Fruit fly (Drosophila melanogaster) whole organism, adult: ENCODE data around the gene Fer1.

Experiments used
- CG11617 ChIP-seq: fragments of 200-800 bp; sonication (Bioruptor generic); optimal IDR thresholded peaks from 2 replicates; lab custom pipeline; 2017; ENCODE audit warnings: mild to moderate bottlenecking, missing biosample characterization, missing genetic modification reagents, missing genetic modification characterization
- CG12768 ChIP-seq: fragments of 200-800 bp; sonication (Bioruptor generic); optimal IDR thresholded peaks from 2 replicates; lab custom pipeline; 2017; ENCODE audit warnings: missing biosample characterization, missing genetic modification characterization, mild to moderate bottlenecking, moderate library complexity, missing genetic modification reagents
- CG14711 ChIP-seq: fragments of 200-800 bp; sonication (Bioruptor generic); optimal IDR thresholded peaks from 2 replicates; lab custom pipeline; 2018; ENCODE audit warnings: missing biosample characterization, mild to moderate bottlenecking, missing genetic modification characterization, moderate library complexity
- CG1620 ChIP-seq: fragments of 200-800 bp; sonication (Bioruptor generic); optimal IDR thresholded peaks from 2 replicates; lab custom pipeline; 2016; ENCODE audit warnings: missing biosample characterization, missing genetic modification characterization
- CG33017 ChIP-seq: fragments of 200-800 bp; sonication (Bioruptor generic); optimal IDR thresholded peaks from 2 replicates; lab custom pipeline; 2018; ENCODE audit warnings: missing biosample characterization, mild to moderate bottlenecking, missing genetic modification characterization, moderate library complexity
- CG5204 ChIP-seq: fragments of 200-800 bp; sonication (Bioruptor generic); optimal IDR thresholded peaks from 2 replicates; lab custom pipeline; 2016; ENCODE audit warnings: missing biosample characterization, missing genetic modification characterization
- CG7045 ChIP-seq: fragments of 200-800 bp; sonication (Bioruptor generic); optimal IDR thresholded peaks from 2 replicates; lab custom pipeline; 2017; ENCODE audit warnings: missing biosample characterization, mild to moderate bottlenecking, missing genetic modification characterization
- CG7101 ChIP-seq: fragments of 200-800 bp; sonication (Bioruptor generic); optimal IDR thresholded peaks from 2 replicates; lab custom pipeline; 2018; ENCODE audit warnings: missing biosample characterization, mild to moderate bottlenecking, missing genetic modification characterization, moderate library complexity
- Clk ChIP-seq: fragments of 200-800 bp; sonication (Bioruptor generic); optimal IDR thresholded peaks from 2 replicates; lab custom pipeline; 2017; ENCODE audit warnings: missing biosample characterization, missing genetic modification characterization
- Crg-1 ChIP-seq: fragments of 200-800 bp; sonication (Bioruptor generic); optimal IDR thresholded peaks from 2 replicates; lab custom pipeline; 2016; ENCODE audit warnings: missing biosample characterization, missing genetic modification characterization
- Hr96 ChIP-seq: fragments of 200-800 bp; sonication (Bioruptor generic); optimal IDR thresholded peaks from 2 replicates; lab custom pipeline; 2016; ENCODE audit warnings: missing biosample characterization, missing genetic modification characterization
- Mnt ChIP-seq: fragments of 200-800 bp; sonication (Bioruptor generic); optimal IDR thresholded peaks from 2 replicates; lab custom pipeline; 2016; ENCODE audit warnings: missing biosample characterization, mild to moderate bottlenecking, missing genetic modification characterization
- bab1 ChIP-seq: fragments of 200-800 bp; sonication (Bioruptor generic); optimal IDR thresholded peaks from 3 replicates; lab custom pipeline; 2019; ENCODE audit warnings: missing biosample characterization, mild to moderate bottlenecking, missing genetic modification characterization, moderate library complexity
- cic ChIP-seq: fragments of 200-800 bp; sonication (Bioruptor generic); optimal IDR thresholded peaks from 2 replicates; lab custom pipeline; 2017; ENCODE audit warnings: missing biosample characterization, mild to moderate bottlenecking, missing genetic modification characterization, moderate library complexity
- cnc ChIP-seq, 2 experiments: fragments of >200 bp; optimal IDR thresholded peaks; 2 replicates each; lab custom pipeline; 2017
- kay ChIP-seq: fragments of 200-800 bp; sonication (Bioruptor generic); peaks from one replicate; lab custom pipeline; 2016; ENCODE audit warnings: missing biosample characterization, missing genetic modification characterization, borderline replicate concordance
- ovo ChIP-seq: fragments of 200-800 bp; sonication (Bioruptor generic); optimal IDR thresholded peaks from 2 replicates; lab custom pipeline; 2016; ENCODE audit warnings: missing biosample characterization, missing genetic modification characterization
- pad ChIP-seq: fragments of 200-800 bp; sonication (Bioruptor generic); optimal IDR thresholded peaks from 3 replicates; lab custom pipeline; 2017; ENCODE audit warnings: missing biosample characterization, missing genetic modification characterization, mild to moderate bottlenecking, moderate library complexity, missing genetic modification reagents
- tj ChIP-seq: fragments of 200-800 bp; sonication (Bioruptor generic); optimal IDR thresholded peaks from 3 replicates; lab custom pipeline; 2017; ENCODE audit warnings: missing biosample characterization, mild to moderate bottlenecking, missing genetic modification characterization, moderate library complexity
- toe ChIP-seq: fragments of 200-800 bp; sonication (Bioruptor generic); optimal IDR thresholded peaks from 2 replicates; lab custom pipeline; 2016; ENCODE audit warnings: missing biosample characterization, missing genetic modification characterization

Fer1 gene

DNA sequence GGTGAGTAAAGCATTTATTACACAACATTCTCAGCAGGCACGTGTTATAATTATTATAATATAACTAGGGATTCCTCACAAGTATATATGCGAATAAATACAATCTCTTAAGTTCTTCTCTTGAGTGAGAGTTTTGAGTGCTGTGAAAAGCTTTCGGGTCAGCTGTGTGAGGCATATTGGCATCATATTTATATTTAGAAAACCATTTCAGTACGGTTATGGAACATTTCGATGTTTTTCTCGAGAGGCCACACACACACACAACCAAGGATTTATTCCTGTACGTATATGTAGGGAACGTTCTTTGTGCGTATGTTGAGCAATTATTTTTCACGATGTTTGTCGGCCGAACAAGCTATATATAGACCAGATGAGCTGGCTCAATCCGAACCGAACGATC is 23.0 kb upstream of the Fer1 start:
- no peak for TF ChIP-seq bab1 (GFP tag; lab: Kevin White, UChicago)
- no peak for TF ChIP-seq Clk (GFP tag; lab: Kevin White, UChicago)
- TF ChIP-seq kay (GFP tag; lab: Kevin White, UChicago): no peak
- no peak for TF ChIP-seq CG7045 (GFP tag; lab: Kevin White, UChicago)
- no peak for TF ChIP-seq CG7101 (tag; lab: Kevin White, UChicago)
- TF ChIP-seq Hr96: no peak
- no peak for TF ChIP-seq Crg-1
- TF ChIP-seq CG14711: no peak
- no peak for TF ChIP-seq CG1620
- no peak for TF ChIP-seq tj
- no peak for TF ChIP-seq pad (GFP tag; lab: Kevin White, UChicago)
- no peak for TF ChIP-seq Mnt (GFP tag; lab: Kevin White, UChicago)
- no peak for TF ChIP-seq CG12768 (GFP tag; lab: Kevin White, UChicago)
- TF ChIP-seq CG11617 (GFP tag; lab: Kevin White, UChicago): no peak

- TF ChIP-seq CG12768 (GFP tag; lab: Kevin White, UChicago): no peak
- no peak for TF ChIP-seq tj
- TF ChIP-seq ovo (GFP tag; lab: Kevin White, UChicago): no peak
- TF ChIP-seq pad (GFP tag; lab: Kevin White, UChicago): no peak
- no peak for TF ChIP-seq CG11617 (GFP tag; lab: Kevin White, UChicago)
These were observed 19.5 kb upstream of the Fer1 start for dm6 chr3R:7116511-7116910.

- TF ChIP-seq CG7101 (tag; lab: Kevin White, UChicago) (no peak), Crg-1 (no peak), CG12768 (GFP tag; lab: Kevin White, UChicago) (no peak), CG33017 (tag; lab: Kevin White, UChicago) (no peak), kay (GFP tag; lab: Kevin White, UChicago) (no peak), CG11617 (GFP tag; lab: Kevin White, UChicago) (no peak), CG7045 (GFP tag; lab: Kevin White, UChicago) (no peak), cnc (optimal IDR thresholded peaks at IDR 0.05; lab: Kevin White, UChicago) (no peak), CG1620 (no peak), bab1 (GFP tag; lab: Kevin White, UChicago) (no peak), cic (no peak), tj (no peak), Hr96 (no peak), CG5204 (GFP tag; lab: Kevin White, UChicago) (no peak), Clk (GFP tag; lab: Kevin White, UChicago) (no peak), toe (no peak)
These were observed 18.4 kb upstream of the Fer1 start, which contains the start of gene Mlp84B for dm6 chr3R:7117590-7117989. Gene Mlp84B, minus strand, starts transcription at chr3R:7117732.

dm6 chr3R:7122172-7123072 is 13.6 kb upstream of the Fer1 start:
- no peak for TF ChIP-seq CG5204 (GFP tag; lab: Kevin White, UChicago)
- TF ChIP-seq tj: peak; percentile 4
- TF ChIP-seq ovo (GFP tag; lab: Kevin White, UChicago): peak; percentile 96
- TF ChIP-seq pad (GFP tag; lab: Kevin White, UChicago): peak; percentile 99

DNA sequence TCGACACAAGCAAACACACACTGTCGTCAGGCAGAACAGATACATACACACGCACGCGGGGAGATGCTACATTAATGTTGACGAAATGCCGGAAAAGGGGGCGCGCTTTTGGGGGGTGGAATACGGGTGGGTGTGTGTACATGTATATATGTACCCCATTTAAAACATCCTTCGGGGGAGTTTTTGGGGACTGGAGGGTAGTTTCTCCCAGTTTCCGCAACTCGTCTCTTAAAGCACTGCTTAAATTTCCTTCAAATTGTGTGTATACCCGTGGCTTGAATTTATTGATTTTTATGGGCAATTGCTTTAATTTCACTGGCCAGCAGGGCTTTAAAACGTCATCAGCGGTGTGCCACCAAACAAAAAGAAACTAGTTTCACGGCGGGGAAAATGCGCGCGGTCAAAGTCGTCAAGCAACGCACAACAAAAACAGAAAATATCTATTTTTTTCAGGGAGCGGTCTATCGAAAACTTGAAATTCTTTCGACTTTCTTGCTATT is 12.9 kb upstream of the Fer1 start:
- peak; percentile 37 for TF ChIP-seq pad (GFP tag; lab: Kevin White, UChicago)
- TF ChIP-seq Clk (GFP tag; lab: Kevin White, UChicago): no peak

DNA sequence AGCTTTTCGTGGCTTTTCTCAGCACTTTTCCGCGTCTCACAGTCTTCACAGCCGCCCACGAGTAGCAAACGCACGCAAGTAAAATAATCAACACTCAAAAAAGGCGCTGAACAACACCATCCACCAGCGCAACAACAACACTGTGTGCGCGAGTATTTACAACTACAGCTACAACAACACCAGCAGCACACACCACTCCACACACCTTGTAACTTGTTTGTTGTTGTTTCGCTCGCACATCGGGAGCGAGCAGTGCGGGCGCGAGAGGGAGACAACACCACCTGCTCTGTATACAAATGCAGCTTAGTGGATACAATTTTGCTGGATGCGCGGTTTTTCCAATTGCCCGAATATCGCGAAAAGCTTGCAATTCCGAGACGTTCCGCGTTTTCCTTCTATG is 12.3 kb upstream of the Fer1 start:
- TF ChIP-seq pad (GFP tag; lab: Kevin White, UChicago) (no peak), tj (peak; percentile 88), cic (peak; percentile 87), Mnt (GFP tag; lab: Kevin White, UChicago) (peak; percentile 72), CG33017 (tag; lab: Kevin White, UChicago) (no peak)

DNA sequence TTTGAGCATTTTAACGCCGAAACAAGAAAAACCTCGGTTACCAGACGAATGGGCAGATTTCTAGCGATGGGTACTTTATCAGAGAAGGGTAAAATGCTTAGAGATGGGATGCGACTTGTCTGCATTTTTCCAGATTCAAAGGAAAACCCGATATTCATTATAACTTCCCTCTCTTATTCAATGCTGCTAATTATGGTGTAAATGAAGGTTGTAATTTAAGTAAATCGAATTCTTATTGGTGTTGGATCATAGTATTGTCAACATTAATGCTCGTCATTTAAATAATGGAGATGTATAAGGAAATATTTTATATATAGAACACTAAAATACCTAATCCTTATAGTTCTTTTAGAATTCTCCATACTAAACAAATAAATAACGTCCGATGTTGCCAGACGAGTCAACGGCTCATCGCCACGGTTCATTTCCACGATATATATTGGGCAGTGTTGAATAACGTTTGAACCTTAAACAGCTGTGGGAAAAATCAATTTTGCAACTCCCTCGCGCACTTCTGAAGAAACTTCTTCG is 11.8 kb upstream of the Fer1 start, which contains the start of the genes Alh and CG10098:
TSS of gene Alh (minus strand) at position 77 of the 531 bp plus-strand sequence.
TSS of gene CG10098 (plus strand) at position 440 of the 531 bp plus-strand sequence.
- TF ChIP-seq pad (GFP tag; lab: Kevin White, UChicago) (peak; percentile 71), toe (peak; percentile 97), Clk (GFP tag; lab: Kevin White, UChicago) (peak; percentile 86), Hr96 (peak; percentile 89), CG7045 (GFP tag; lab: Kevin White, UChicago) (peak; percentile 81), bab1 (GFP tag; lab: Kevin White, UChicago) (peak; percentile 22), CG5204 (GFP tag; lab: Kevin White, UChicago) (peak; percentile 93), kay (GFP tag; lab: Kevin White, UChicago) (peak; percentile 96), cic (no peak), cnc (optimal IDR thresholded peaks at IDR 0.05; lab: Kevin White, UChicago) (no peak), CG12768 (GFP tag; lab: Kevin White, UChicago) (peak; percentile 80), CG11617 (GFP tag; lab: Kevin White, UChicago) (peak; percentile 90), CG33017 (tag; lab: Kevin White, UChicago) (peak; percentile 36), Crg-1 (peak; percentile 83), tj (peak; percentile 69), Mnt (GFP tag; lab: Kevin White, UChicago) (peak; percentile 68), CG7101 (tag; lab: Kevin White, UChicago) (peak; percentile 82), ovo (GFP tag; lab: Kevin White, UChicago) (peak; percentile 88), CG14711 (peak; percentile 53), CG1620 (peak; percentile 94)
